Worm (Caenorhabditis elegans): Measurements from ENCODE around the gene ari-1.4.

The ari-1.4 gene

ce11 chrIV:15570770-15571169, 42.4 kb upstream of the ari-1.4 start (continued):
- TF ChIP-seq daf-12 (tag; optimal IDR thresholded peaks at IDR 0.05) (no peak), lin-39 (tag; optimal IDR thresholded peaks at IDR 0.05) (peak; percentile 76), nhr-28 (tag; optimal IDR thresholded peaks at IDR 0.05) (no peak), ceh-28 (tag; optimal IDR thresholded peaks at IDR 0.05) (peak; percentile 96), lsy-12 (tag; optimal IDR thresholded peaks at IDR 0.05) (peak; percentile 98), nhr-76 (tag; optimal IDR thresholded peaks at IDR 0.05) (no peak), nhr-77 (tag; optimal IDR thresholded peaks at IDR 0.05) (no peak), nhr-11 (tag; optimal IDR thresholded peaks at IDR 0.05) (no peak), ceh-16 (tag; optimal IDR thresholded peaks at IDR 0.05) (no peak), elt-1 (tag; optimal IDR thresholded peaks at IDR 0.05) (peak; percentile 24), pha-4 (tag; optimal IDR thresholded peaks at IDR 0.05) (peak; percentile 75), nfya-1 (tag; optimal IDR thresholded peaks at IDR 0.05; ENCODE audit: insufficient read depth) (peak; percentile 100)

ce11 chrIV:15564327-15564726, 36.0 kb upstream of the ari-1.4 start, which contains the start of gene Y105C5A.1:
Y105C5A.1 (minus strand) TSS chrIV:15564427.
- no peak for TF ChIP-seq unc-62 (GFP tag; optimal IDR thresholded peaks at IDR 0.05)
- no peak for TF ChIP-seq sea-2 (GFP tag; optimal IDR thresholded peaks at IDR 0.05)
- no peak for TF ChIP-seq ztf-4 (tag; optimal IDR thresholded peaks at IDR 0.05)
- TF ChIP-seq eor-1 (tag; optimal IDR thresholded peaks at IDR 0.05), result no peak
- TF ChIP-seq pha-4 (tag; optimal IDR thresholded peaks at IDR 0.05), result no peak
- TF ChIP-seq R02D3.7 (tag; optimal IDR thresholded peaks at IDR 0.05), result no peak
- no peak for TF ChIP-seq nhr-77 (tag; optimal IDR thresholded peaks at IDR 0.05)
- no peak for TF ChIP-seq nhr-67 (tag; optimal IDR thresholded peaks at IDR 0.05)

- TF ChIP-seq jun-1 (tag; optimal IDR thresholded peaks at IDR 0.05), result peak; percentile 20
- TF ChIP-seq fkh-10 (GFP tag; optimal IDR thresholded peaks at IDR 0.05), result peak; percentile 34
- no peak for TF ChIP-seq zag-1 (tag; optimal IDR thresholded peaks at IDR 0.05)
- TF ChIP-seq egl-27 (tag; optimal IDR thresholded peaks at IDR 0.05), result no peak
- peak; percentile 92 for TF ChIP-seq nfya-1 (tag; optimal IDR thresholded peaks at IDR 0.05; ENCODE audit: insufficient read depth)
- TF ChIP-seq skn-1 (tag; optimal IDR thresholded peaks at IDR 0.05), result peak; percentile 65
- peak; percentile 86 for TF ChIP-seq ceh-28 (tag; optimal IDR thresholded peaks at IDR 0.05)
- TF ChIP-seq nhr-76 (tag; optimal IDR thresholded peaks at IDR 0.05), result no peak
- TF ChIP-seq hmg-11 (tag; optimal IDR thresholded peaks at IDR 0.05), result peak; percentile 80
- TF ChIP-seq snpc-4 (tag; optimal IDR thresholded peaks at IDR 0.05), result peak; percentile 2
- TF ChIP-seq pha-4 (tag; optimal IDR thresholded peaks at IDR 0.05), result peak; percentile 77
Observed at ce11 chrIV:15561223-15561656, 32.9 kb upstream of the ari-1.4 start.

ce11 chrIV:15559065-15559464, 30.7 kb upstream of the ari-1.4 start:
- TF ChIP-seq eor-1 (tag; optimal IDR thresholded peaks at IDR 0.05) (no peak), pqm-1 (tag; optimal IDR thresholded peaks at IDR 0.05) (peak; percentile 26), ztf-4 (tag; optimal IDR thresholded peaks at IDR 0.05) (no peak), nhr-237 (tag; optimal IDR thresholded peaks at IDR 0.05) (no peak), ceh-28 (tag; optimal IDR thresholded peaks at IDR 0.05) (peak; percentile 59), elt-2 (tag; optimal IDR thresholded peaks at IDR 0.05) (peak; percentile 83), nfya-1 (tag; optimal IDR thresholded peaks at IDR 0.05; ENCODE audit: insufficient read depth) (peak; percentile 71)

ce11 chrIV:15554771-15555170, 26.4 kb upstream of the ari-1.4 start:
- TF ChIP-seq lin-15B (tag; optimal IDR thresholded peaks at IDR 0.05) (no peak), ZK546.5 (tag; optimal IDR thresholded peaks at IDR 0.05) (no peak), nhr-67 (tag; optimal IDR thresholded peaks at IDR 0.05) (no peak), ztf-11 (tag; optimal IDR thresholded peaks at IDR 0.05) (no peak), nhr-76 (tag; optimal IDR thresholded peaks at IDR 0.05) (no peak), elt-2 (tag; optimal IDR thresholded peaks at IDR 0.05) (no peak), ceh-16 (tag; optimal IDR thresholded peaks at IDR 0.05) (no peak), unc-39 (tag; optimal IDR thresholded peaks at IDR 0.05) (no peak), aly-2 (tag; optimal IDR thresholded peaks at IDR 0.05) (no peak), nhr-237 (tag; optimal IDR thresholded peaks at IDR 0.05) (no peak), elt-1 (tag; optimal IDR thresholded peaks at IDR 0.05) (no peak), ztf-4 (tag; optimal IDR thresholded peaks at IDR 0.05) (no peak), nhr-25 (tag; optimal IDR thresholded peaks at IDR 0.05) (no peak), nhr-43 (tag; optimal IDR thresholded peaks at IDR 0.05; ENCODE audit: poor library complexity, severe bottlenecking) (no peak), egl-5 (tag; optimal IDR thresholded peaks at IDR 0.05) (no peak), nfya-1 (tag; optimal IDR thresholded peaks at IDR 0.05; ENCODE audit: insufficient read depth) (no peak), fkh-10 (GFP tag; optimal IDR thresholded peaks at IDR 0.05) (no peak), pha-4 (tag; optimal IDR thresholded peaks at IDR 0.05) (no peak), hmg-11 (tag; optimal IDR thresholded peaks at IDR 0.05) (no peak)
